Worm (Caenorhabditis elegans) whole organism, late embryonic: ENCODE data around the gene dop-1.

Source experiments
- C38D4.7 ChIP-seq: fragments of 200-800 bp; sonication (Bioruptor generic); optimal IDR thresholded peaks from 2 replicates; lab custom pipeline; 2018; ENCODE audit warnings: mild to moderate bottlenecking, missing genetic modification characterization, moderate library complexity, missing compliant biosample characterization
- ama-1 ChIP-seq: fragments of 150-350 bp; optimal IDR thresholded peaks from 2 replicates; lab custom pipeline; 2014
- ceh-19 ChIP-seq: fragments of 200-800 bp; sonication (Bioruptor generic); optimal IDR thresholded peaks from 2 replicates; lab custom pipeline; 2018; ENCODE audit warnings: mild to moderate bottlenecking, missing genetic modification characterization, missing compliant biosample characterization
- ceh-30 ChIP-seq: fragments of 150-350 bp; optimal IDR thresholded peaks from 2 replicates; lab custom pipeline; 2014; ENCODE audit warnings: missing biosample characterization, missing genetic modification characterization
- ceh-31 ChIP-seq: sonication (generic microtip); optimal IDR thresholded peaks from 2 replicates; lab custom pipeline; 2016; ENCODE audit warnings: missing genetic modification characterization, missing compliant biosample characterization
- elt-4 ChIP-seq: sonication (generic microtip); optimal IDR thresholded peaks from 2 replicates; lab custom pipeline; 2016; ENCODE audit warnings: missing genetic modification characterization, missing compliant biosample characterization
- ets-4 ChIP-seq: sonication (generic microtip); optimal IDR thresholded peaks from 2 replicates; lab custom pipeline; 2016; ENCODE audit warnings: missing genetic modification characterization, missing compliant biosample characterization
- eyg-1 ChIP-seq: sonication (generic microtip); optimal IDR thresholded peaks from 2 replicates; lab custom pipeline; 2016; ENCODE audit warnings: missing genotype, missing genetic modification characterization, missing compliant biosample characterization
- fax-1 ChIP-seq: sonication (generic microtip); optimal IDR thresholded peaks from 2 replicates; lab custom pipeline; 2016; ENCODE audit warnings: missing genotype, missing genetic modification characterization, missing compliant biosample characterization
- fkh-10 ChIP-seq: fragments of 150-350 bp; optimal IDR thresholded peaks from 2 replicates; lab custom pipeline; 2014; ENCODE audit warnings: missing biosample characterization, missing genetic modification reagents, missing genetic modification characterization
- fkh-6 ChIP-seq: sonication (generic microtip); optimal IDR thresholded peaks from 2 replicates; lab custom pipeline; 2016; ENCODE audit warnings: missing genetic modification characterization, missing compliant biosample characterization
- hlh-8 ChIP-seq: sonication (generic microtip); optimal IDR thresholded peaks from 2 replicates; lab custom pipeline; 2016; ENCODE audit warnings: missing genotype, missing genetic modification characterization, missing compliant biosample characterization
- lim-6 ChIP-seq: sonication (generic microtip); optimal IDR thresholded peaks from 2 replicates; lab custom pipeline; 2016; ENCODE audit warnings: missing genetic modification characterization, missing compliant biosample characterization
- lin-11 ChIP-seq: fragments of 200-800 bp; sonication (Bioruptor generic); optimal IDR thresholded peaks from 2 replicates; lab custom pipeline; 2018; ENCODE audit warnings: mild to moderate bottlenecking, missing genetic modification characterization, missing compliant biosample characterization
- madf-2 ChIP-seq: sonication (generic microtip); optimal IDR thresholded peaks from 2 replicates; lab custom pipeline; 2017; ENCODE audit warnings: missing genetic modification characterization, missing compliant biosample characterization
- mec-3 ChIP-seq: sonication (generic microtip); optimal IDR thresholded peaks from 2 replicates; lab custom pipeline; 2016; ENCODE audit warnings: borderline replicate concordance, missing genetic modification characterization, missing compliant biosample characterization
- nfya-1 ChIP-seq: sonication (generic microtip); optimal IDR thresholded peaks from 2 replicates; lab custom pipeline; 2017; ENCODE audit warnings: missing genetic modification characterization, mild to moderate bottlenecking, missing compliant biosample characterization, antibody characterized with exemption, moderate library complexity
- nhr-11 ChIP-seq: fragments of 150-350 bp; optimal IDR thresholded peaks from 2 replicates; lab custom pipeline; 2014; ENCODE audit warnings: missing biosample characterization, missing genetic modification characterization
- nhr-232 ChIP-seq: sonication (generic microtip); optimal IDR thresholded peaks from 2 replicates; lab custom pipeline; 2016; ENCODE audit warnings: missing genetic modification characterization, missing compliant biosample characterization
- npax-4 ChIP-seq: sonication (generic microtip); optimal IDR thresholded peaks from 2 replicates; lab custom pipeline; 2016; ENCODE audit warnings: missing genetic modification characterization, missing compliant biosample characterization
- odd-2 ChIP-seq: sonication (generic microtip); optimal IDR thresholded peaks from 2 replicates; lab custom pipeline; 2017; ENCODE audit warnings: antibody characterized with exemption, mild to moderate bottlenecking, missing genetic modification characterization, missing compliant biosample characterization
- pag-3 ChIP-seq: sonication (generic microtip); optimal IDR thresholded peaks from 2 replicates; lab custom pipeline; 2016; ENCODE audit warnings: missing compliant biosample characterization, missing genetic modification characterization, borderline replicate concordance
- pqm-1 ChIP-seq: sonication (generic microtip); optimal IDR thresholded peaks from 2 replicates; lab custom pipeline; 2016; ENCODE audit warnings: missing genetic modification characterization, missing compliant biosample characterization
- pros-1 ChIP-seq: fragments of 150-350 bp; optimal IDR thresholded peaks from 2 replicates; lab custom pipeline; 2014; ENCODE audit warnings: missing biosample characterization, missing genetic modification reagents, missing genetic modification characterization
- ref-2 ChIP-seq: sonication (generic microtip); optimal IDR thresholded peaks from 2 replicates; lab custom pipeline; 2016; ENCODE audit warnings: missing genetic modification characterization, missing compliant biosample characterization
- rnt-1 ChIP-seq: sonication (generic microtip); optimal IDR thresholded peaks from 2 replicates; lab custom pipeline; 2016; ENCODE audit warnings: missing genetic modification characterization, missing compliant biosample characterization
- sox-2 ChIP-seq: fragments of 200-800 bp; sonication (Bioruptor generic); IDR thresholded peaks from 2 replicates; pipeline ENCODE4 v1.3.6; 2022; ENCODE audit warnings: missing genetic modification reagents, missing genetic modification characterization, missing compliant biosample characterization
- syd-9 ChIP-seq: sonication (generic microtip); optimal IDR thresholded peaks from 2 replicates; lab custom pipeline; 2016; ENCODE audit warnings: mild to moderate bottlenecking, missing genetic modification characterization, moderate library complexity, missing compliant biosample characterization
- tbx-2 ChIP-seq: sonication (generic microtip); optimal IDR thresholded peaks from 2 replicates; lab custom pipeline; 2016; ENCODE audit warnings: missing genetic modification characterization, missing compliant biosample characterization
- tbx-7 ChIP-seq: sonication (generic microtip); optimal IDR thresholded peaks from 2 replicates; lab custom pipeline; 2016; ENCODE audit warnings: missing genotype, missing genetic modification characterization, missing compliant biosample characterization
- unc-3 ChIP-seq, 2 experiments: fragments of 200-800 bp in 1 of 2; sonication (Bioruptor generic) in 1 of 2; sonication (generic microtip) in 1 of 2; conservative IDR thresholded peaks in 1 of 2; optimal IDR thresholded peaks in 1 of 2; 2 replicates each; pipeline versions ENCODE4 v1.3.6 to Lab custom; 2016 to 2022; ENCODE audit warnings: missing compliant biosample characterization in 2 of 2, missing genetic modification characterization in 2 of 2, missing genetic modification reagents in 1 of 2
- unc-42 ChIP-seq: sonication (generic microtip); optimal IDR thresholded peaks from 2 replicates; lab custom pipeline; 2016; ENCODE audit warnings: missing genotype, missing genetic modification characterization, missing compliant biosample characterization
- unc-55 ChIP-seq: sonication (generic microtip); optimal IDR thresholded peaks from 2 replicates; lab custom pipeline; 2017; ENCODE audit warnings: missing biosample characterization, missing genetic modification reagents, missing genetic modification characterization
- unc-86 ChIP-seq: sonication (generic microtip); optimal IDR thresholded peaks from 2 replicates; lab custom pipeline; 2016; ENCODE audit warnings: missing genetic modification characterization, missing compliant biosample characterization
- zip-5 ChIP-seq: sonication (generic microtip); optimal IDR thresholded peaks from 2 replicates; lab custom pipeline; 2016; ENCODE audit warnings: missing genetic modification characterization, missing compliant biosample characterization
- ztf-16 ChIP-seq: sonication (generic microtip); optimal IDR thresholded peaks from 2 replicates; lab custom pipeline; 2017; ENCODE audit warnings: missing genetic modification characterization, missing compliant biosample characterization

dop-1 gene

DNA sequence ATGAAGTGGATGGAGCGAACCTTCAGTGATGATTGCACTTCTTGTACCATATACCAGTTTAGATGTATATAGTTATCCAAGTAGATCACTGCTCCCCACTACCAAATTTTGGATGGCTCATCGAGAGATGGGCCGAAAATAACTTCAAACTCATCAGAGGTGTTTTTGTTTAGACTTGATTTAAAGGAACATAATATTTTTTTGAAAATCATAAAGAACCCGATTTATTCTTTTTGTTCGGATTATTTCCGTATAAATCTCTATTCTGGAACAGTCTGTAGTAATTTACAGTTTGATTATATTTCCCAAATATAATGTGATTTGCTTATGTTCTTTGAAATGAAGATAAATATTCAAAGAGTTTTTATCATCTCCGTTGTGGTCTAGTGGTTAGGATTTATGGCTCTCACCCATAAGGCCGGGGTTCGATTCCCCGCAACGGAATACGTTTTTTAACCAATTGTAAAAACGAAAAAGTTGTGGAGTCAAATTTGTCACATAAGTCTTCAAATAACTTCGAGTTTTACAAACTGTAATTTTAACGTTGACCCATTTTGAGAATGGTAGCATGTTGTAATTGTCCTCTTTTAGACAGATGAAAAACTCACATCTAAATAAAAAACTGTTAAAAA lies 8.3 kb downstream of the dop-1 start:
- no peak for TF ChIP-seq odd-2 (tag; lab: Kevin White, UChicago)
- no peak for TF ChIP-seq unc-55 (GFP tag; lab: Kevin White, UChicago)
- no peak for TF ChIP-seq nhr-11 (tag; lab: Kevin White, UChicago)
- no peak for TF ChIP-seq fkh-6
- no peak for TF ChIP-seq mec-3

DNA sequence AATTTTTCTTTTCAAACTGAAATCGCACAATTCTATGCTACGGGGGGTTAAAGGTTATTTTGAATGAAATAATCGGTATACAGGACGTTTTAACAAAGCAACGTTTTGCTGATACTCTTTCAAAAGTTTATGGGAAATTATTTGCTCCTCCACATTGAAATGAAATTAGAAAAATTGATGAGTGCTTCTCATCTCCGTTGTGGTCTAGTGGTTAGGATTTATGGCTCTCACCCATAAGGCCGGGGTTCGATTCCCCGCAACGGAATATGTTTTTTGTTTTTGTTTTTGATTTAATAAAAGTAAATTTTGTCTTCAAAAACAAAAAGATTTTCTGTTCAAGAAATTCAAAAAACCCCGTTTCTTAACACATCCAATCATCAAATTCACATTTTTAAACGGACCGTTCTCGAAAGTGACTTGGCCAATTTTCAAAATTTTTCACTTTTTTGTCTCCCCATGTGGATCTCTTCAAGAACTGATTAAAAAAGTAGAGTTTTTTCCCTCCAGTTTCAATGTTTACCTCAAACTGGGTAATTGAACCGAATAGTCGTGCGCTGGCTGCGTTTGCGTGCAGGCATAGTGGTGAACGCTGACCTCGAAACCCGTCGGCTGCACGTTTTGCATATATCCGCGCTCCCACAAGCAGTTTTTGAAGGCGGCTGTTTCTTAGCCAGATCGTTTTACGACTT lies 8.9 kb downstream of the dop-1 start:
- TF ChIP-seq pqm-1 (no peak), nfya-1 (tag; lab: Kevin White, UChicago) (no peak), elt-4 (tag; lab: Kevin White, UChicago) (no peak), nhr-232 (tag; lab: Kevin White, UChicago) (no peak), ets-4 (tag; lab: Kevin White, UChicago) (no peak), odd-2 (tag; lab: Kevin White, UChicago) (no peak), zip-5 (no peak), syd-9 (no peak), nhr-11 (tag; lab: Kevin White, UChicago) (no peak), fax-1 (tag; lab: Kevin White, UChicago) (no peak), sox-2 (GFP tag; lab: Robert Waterston, UW) (no peak), unc-86 (tag; lab: Kevin White, UChicago) (no peak), ceh-30 (tag; lab: Kevin White, UChicago) (no peak), C38D4.7 (GFP tag; lab: Kevin White, UChicago) (no peak)
- TF ChIP-seq, all 69 proteins: peak for 0

DNA sequence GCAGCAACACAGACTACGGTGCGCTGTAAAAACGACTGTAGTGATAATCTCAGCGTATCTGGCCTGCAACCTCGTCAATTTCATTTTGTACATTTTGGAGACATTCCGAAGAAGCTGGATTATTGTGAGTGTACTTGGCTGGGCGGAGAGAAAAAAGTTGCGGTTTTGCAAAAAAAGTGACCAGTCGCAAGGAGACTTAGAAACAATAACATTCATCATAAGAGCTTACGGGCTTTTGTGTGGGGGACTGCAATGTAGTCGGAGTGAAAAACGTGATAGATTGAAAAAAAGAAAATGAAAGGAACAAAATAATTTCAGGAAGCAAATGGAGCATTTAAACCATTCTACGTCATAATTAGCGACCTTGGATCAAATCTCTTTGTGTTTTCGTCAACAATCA lies 10.2 kb downstream of the dop-1 start:
- TF ChIP-seq ceh-19 (GFP tag; lab: Kevin White, UChicago), result no peak
- no peak for TF ChIP-seq hlh-8 (tag; lab: Kevin White, UChicago)
- no peak for TF ChIP-seq pros-1 (tag; lab: Kevin White, UChicago)
- no peak for TF ChIP-seq lim-6 (tag; lab: Kevin White, UChicago)
- no peak for TF ChIP-seq tbx-7 (tag; lab: Kevin White, UChicago)
- no peak for TF ChIP-seq ama-1 (lab: Kevin White, UChicago)
- TF ChIP-seq unc-42 (tag; lab: Kevin White, UChicago), result no peak
- no peak for TF ChIP-seq madf-2 (tag; lab: Kevin White, UChicago)
- TF ChIP-seq ceh-31 (tag; lab: Kevin White, UChicago), result no peak
- no peak for TF ChIP-seq tbx-2
- no peak for TF ChIP-seq ztf-16 (tag; lab: Kevin White, UChicago)
- TF ChIP-seq eyg-1 (tag; lab: Kevin White, UChicago), result no peak
- no peak for TF ChIP-seq rnt-1 (tag; lab: Kevin White, UChicago)
- TF ChIP-seq lin-11, result no peak
- TF ChIP-seq mec-3, result no peak
- no peak for TF ChIP-seq ref-2 (tag; lab: Kevin White, UChicago)
- no peak for TF ChIP-seq pag-3
- TF ChIP-seq fkh-10, result no peak
- TF ChIP-seq unc-55 (GFP tag; lab: Kevin White, UChicago), result no peak

DNA sequence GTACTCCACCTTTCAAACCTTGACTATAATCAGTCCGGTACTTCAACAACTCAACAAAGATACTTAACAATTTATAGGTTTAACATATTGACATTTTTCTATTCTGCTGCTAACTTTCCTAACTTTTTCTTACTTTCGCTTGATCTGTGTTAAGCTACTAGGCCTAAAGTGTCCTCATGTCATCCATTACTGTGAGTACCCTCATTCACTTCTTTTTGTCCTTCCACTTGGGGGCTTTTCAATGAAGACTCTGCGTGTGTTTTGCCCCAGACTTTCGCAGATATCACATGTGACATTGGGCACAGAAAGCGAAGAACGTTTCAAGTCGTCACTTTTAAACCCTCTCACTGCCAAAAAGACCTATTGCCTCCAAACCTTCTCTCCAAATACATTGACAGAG lies 13.9 kb downstream of the dop-1 start:
- TF ChIP-seq zip-5 (no peak), sox-2 (GFP tag; lab: Robert Waterston, UW) (no peak), unc-3 (GFP tag; conservative IDR thresholded peaks at IDR 0.05; lab: Robert Waterston, UW) (no peak), unc-3 (tag; optimal IDR thresholded peaks at IDR 0.05; lab: Kevin White, UChicago) (no peak), ama-1 (lab: Kevin White, UChicago) (no peak), npax-4 (tag; lab: Kevin White, UChicago) (no peak), fax-1 (tag; lab: Kevin White, UChicago) (no peak), nfya-1 (tag; lab: Kevin White, UChicago) (no peak), lin-11 (no peak), odd-2 (tag; lab: Kevin White, UChicago) (no peak)
